Worm (Caenorhabditis elegans): ENCODE data around the gene E04D5.5.

DNA sequence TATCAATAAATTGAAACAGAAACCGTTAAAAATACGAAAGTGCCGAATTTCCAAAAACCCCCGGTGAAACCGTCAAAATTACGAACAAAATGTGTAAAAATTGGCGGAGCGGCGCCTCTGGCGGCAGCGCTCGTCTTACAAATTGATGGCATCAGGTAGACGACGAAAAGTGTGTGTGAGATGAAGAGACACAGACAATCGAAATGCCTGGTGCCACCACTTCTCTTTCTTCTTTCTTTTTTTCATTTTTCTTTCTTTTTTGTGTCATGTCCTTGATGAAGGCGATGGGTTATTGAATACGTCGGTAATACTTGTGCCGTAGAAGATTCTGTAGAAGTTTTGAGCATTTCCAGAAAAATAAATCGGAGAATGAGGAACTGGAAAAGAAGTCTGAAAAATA is 33.2 kb upstream of the E04D5.5 start:
- TF ChIP-seq C08G9.2 (tag; optimal IDR thresholded peaks at IDR 0.05) (no peak), ceh-9 (tag; optimal IDR thresholded peaks at IDR 0.05) (no peak), fkh-10 (GFP tag; optimal IDR thresholded peaks at IDR 0.05) (no peak), unc-55 (GFP tag; optimal IDR thresholded peaks at IDR 0.05) (no peak), elt-4 (tag; optimal IDR thresholded peaks at IDR 0.05) (no peak), zip-5 (tag; optimal IDR thresholded peaks at IDR 0.05) (no peak), pqm-1 (tag; optimal IDR thresholded peaks at IDR 0.05) (no peak), ama-1 (optimal IDR thresholded peaks at IDR 0.05) (no peak), C38D4.7 (GFP tag; optimal IDR thresholded peaks at IDR 0.05) (no peak)
